Worm (Caenorhabditis elegans): ENCODE measurements around the gene faah-1.

- TF ChIP-seq ztf-23 (GFP tag; IDR thresholded peaks at IDR 0.05), result no peak
- TF ChIP-seq flt-1 (GFP tag; IDR thresholded peaks at IDR 0.05), result no peak
- no peak for TF ChIP-seq ztf-29 (GFP tag; IDR thresholded peaks at IDR 0.05)
- no peak for TF ChIP-seq tab-1 (GFP tag; IDR thresholded peaks at IDR 0.05)
- no peak for TF ChIP-seq cog-1 (tag; optimal IDR thresholded peaks at IDR 0.05)
Observed at ce11 chrIV:8165950-8166349, 6.8 kb downstream of the faah-1 start, which contains the start of gene B0218.7.

All from whole organism, midembryonic.